Worm (Caenorhabditis elegans): ENCODE data around the gene srh-18.

ce11 chrV:13334447-13334846 is 16.2 kb downstream of the srh-18 start:
- TF ChIP-seq pha-4 (GFP tag; IDR thresholded peaks at IDR 0.05) (no peak), pha-4 (tag; optimal IDR thresholded peaks at IDR 0.05) (no peak), zfp-2 (tag; optimal IDR thresholded peaks at IDR 0.05) (no peak), snpc-4 (tag; optimal IDR thresholded peaks at IDR 0.05) (no peak), nhr-25 (tag; optimal IDR thresholded peaks at IDR 0.05; ENCODE audit: borderline replicate concordance, insufficient read depth) (no peak), lin-39 (tag; optimal IDR thresholded peaks at IDR 0.05) (no peak), zag-1 (tag; optimal IDR thresholded peaks at IDR 0.05) (no peak), lin-13 (GFP tag; optimal IDR thresholded peaks at IDR 0.05) (no peak), unc-62 (GFP tag; optimal IDR thresholded peaks at IDR 0.05 in 1 of 2) (no peak), unc-62 (tag; optimal IDR thresholded peaks at IDR 0.05) (no peak)
